Fruit fly (Drosophila melanogaster): ENCODE measurements around the gene hth.

Gene hth

dm6 chr3R:10681682-10681962, 42.3 kb upstream of the hth start (continued):
- TF ChIP-seq CG12769 (tag; optimal IDR thresholded peaks at IDR 0.05): peak; percentile 30
- TF ChIP-seq Dad (GFP tag; optimal IDR thresholded peaks at IDR 0.05): no peak
- no peak for TF ChIP-seq maf-S (GFP tag; optimal IDR thresholded peaks at IDR 0.05)
- 0 out of 3 replicates have a peak, but pooled peaks have one; percentile 39 for TF ChIP-seq CG3726 (GFP tag; IDR thresholded peaks at IDR 0.05)
- no peak for TF ChIP-seq CG13775 (GFP tag; optimal IDR thresholded peaks at IDR 0.05)
- TF ChIP-seq CG4282 (GFP tag; optimal IDR thresholded peaks at IDR 0.05): no peak
- no peak for TF ChIP-seq BtbVII (GFP tag; optimal IDR thresholded peaks at IDR 0.05)
- no peak for TF ChIP-seq CG4707 (GFP tag; optimal IDR thresholded peaks at IDR 0.05)
- peak; percentile 5 for TF ChIP-seq Mad (GFP tag; optimal IDR thresholded peaks at IDR 0.05)
- no peak for TF ChIP-seq CG2678 (tag; optimal IDR thresholded peaks at IDR 0.05)
- no peak for TF ChIP-seq CG11696 (GFP tag; IDR thresholded peaks at IDR 0.05)
- TF ChIP-seq CG18476 (GFP tag; optimal IDR thresholded peaks at IDR 0.05): no peak
- TF ChIP-seq chinmo (GFP tag; IDR thresholded peaks at IDR 0.05; ENCODE audit: partially characterized antibody): no peak
- no peak for TF ChIP-seq D19A (tag; optimal IDR thresholded peaks at IDR 0.05)
- peak; percentile 51; the same call in 1 of the 2 replicates for TF ChIP-seq Rx (GFP tag; IDR thresholded peaks at IDR 0.05)
- TF ChIP-seq CG6683 (GFP tag; optimal IDR thresholded peaks at IDR 0.05): no peak
- peak; percentile 2 for TF ChIP-seq CG13424 (tag; optimal IDR thresholded peaks at IDR 0.05)
- peak; percentile 60 for TF ChIP-seq CG14014 (GFP tag; IDR thresholded peaks at IDR 0.05)
- peak; percentile 63; the same call in 1 of the 2 replicates for TF ChIP-seq CG17328 (GFP tag; IDR thresholded peaks at IDR 0.05)
- TF ChIP-seq ci (GFP tag; IDR thresholded peaks at IDR 0.05): peak; percentile 82
- TF ChIP-seq Blimp-1 (GFP tag; optimal IDR thresholded peaks at IDR 0.05): peak; percentile 37
- no peak for TF ChIP-seq CG12236 (GFP tag; optimal IDR thresholded peaks at IDR 0.05)
- peak; percentile 60 for TF ChIP-seq esg (GFP tag; conservative IDR thresholded peaks at IDR 0.05)
- TF ChIP-seq phol (tag; optimal IDR thresholded peaks at IDR 0.05): peak; percentile 49
- TF ChIP-seq Neu2 (GFP tag; optimal IDR thresholded peaks at IDR 0.05; ENCODE audit: borderline replicate concordance): no peak
- TF ChIP-seq CG43689 (GFP tag; IDR thresholded peaks at IDR 0.05): no peak
- TF ChIP-seq B-H1 (GFP tag; IDR thresholded peaks at IDR 0.05): peak; percentile 59; the same call in 2 of the 3 replicates
- peak; percentile 33 for TF ChIP-seq trh (GFP tag; optimal IDR thresholded peaks at IDR 0.05)
- TF ChIP-seq cato (GFP tag; optimal IDR thresholded peaks at IDR 0.05; ENCODE audit: borderline replicate concordance): peak; percentile 12
- peak; percentile 8 for TF ChIP-seq ind (GFP tag; optimal IDR thresholded peaks at IDR 0.05)
- TF ChIP-seq sens-2 (GFP tag; IDR thresholded peaks at IDR 0.05): peak; percentile 55; the same call in 1 of the 2 replicates
- no peak for TF ChIP-seq cwo (GFP tag; optimal IDR thresholded peaks at IDR 0.05)
- TF ChIP-seq Deaf1 (tag; optimal IDR thresholded peaks at IDR 0.05): no peak
- TF ChIP-seq CG34376 (GFP tag; optimal IDR thresholded peaks at IDR 0.05): no peak
- peak; percentile 11 for TF ChIP-seq MTF-1 (GFP tag; optimal IDR thresholded peaks at IDR 0.05; ENCODE audit: borderline replicate concordance)
- TF ChIP-seq tll (GFP tag; optimal IDR thresholded peaks at IDR 0.05): no peak
- peak; percentile 80; the same call in 1 of the 3 replicates for TF ChIP-seq CG2199 (GFP tag; IDR thresholded peaks at IDR 0.05)
- TF ChIP-seq kay (GFP tag; optimal IDR thresholded peaks at IDR 0.05): no peak
- no peak for TF ChIP-seq CG7963 (GFP tag; IDR thresholded peaks at IDR 0.05; ENCODE audit: partially characterized antibody)
- TF ChIP-seq CG8359 (GFP tag; optimal IDR thresholded peaks at IDR 0.05; ENCODE audit: borderline replicate concordance): peak; percentile 19
- peak; percentile 46; the same call in 1 of the 2 replicates for TF ChIP-seq H2.0 (GFP tag; IDR thresholded peaks at IDR 0.05)
- no peak for TF ChIP-seq CG15479 (GFP tag; optimal IDR thresholded peaks at IDR 0.05)
- no peak for TF ChIP-seq CG12744 (GFP tag; optimal IDR thresholded peaks at IDR 0.05)
- TF ChIP-seq dmrt11E (tag; optimal IDR thresholded peaks at IDR 0.05): peak; percentile 40
- TF ChIP-seq Sry-β (GFP tag; optimal IDR thresholded peaks at IDR 0.05): no peak
- no peak for TF ChIP-seq grau (tag; optimal IDR thresholded peaks at IDR 0.05)
- peak; percentile 75; the same call in 2 of the 3 replicates for TF ChIP-seq CG11456 (GFP tag; IDR thresholded peaks at IDR 0.05)
- TF ChIP-seq lbe (GFP tag; optimal IDR thresholded peaks at IDR 0.05): no peak
- TF ChIP-seq al (GFP tag; IDR thresholded peaks at IDR 0.05): peak; percentile 42; the same call in 1 of the 2 replicates
- peak; percentile 77 for TF ChIP-seq Nf-YA (GFP tag; IDR thresholded peaks at IDR 0.05)
- no peak for TF ChIP-seq CG8478 (optimal IDR thresholded peaks at IDR 0.05)

All from whole organism, embryonic.